5 worm cellular contexts compared by ENCODE assay signal in the genomic region with DNA sequence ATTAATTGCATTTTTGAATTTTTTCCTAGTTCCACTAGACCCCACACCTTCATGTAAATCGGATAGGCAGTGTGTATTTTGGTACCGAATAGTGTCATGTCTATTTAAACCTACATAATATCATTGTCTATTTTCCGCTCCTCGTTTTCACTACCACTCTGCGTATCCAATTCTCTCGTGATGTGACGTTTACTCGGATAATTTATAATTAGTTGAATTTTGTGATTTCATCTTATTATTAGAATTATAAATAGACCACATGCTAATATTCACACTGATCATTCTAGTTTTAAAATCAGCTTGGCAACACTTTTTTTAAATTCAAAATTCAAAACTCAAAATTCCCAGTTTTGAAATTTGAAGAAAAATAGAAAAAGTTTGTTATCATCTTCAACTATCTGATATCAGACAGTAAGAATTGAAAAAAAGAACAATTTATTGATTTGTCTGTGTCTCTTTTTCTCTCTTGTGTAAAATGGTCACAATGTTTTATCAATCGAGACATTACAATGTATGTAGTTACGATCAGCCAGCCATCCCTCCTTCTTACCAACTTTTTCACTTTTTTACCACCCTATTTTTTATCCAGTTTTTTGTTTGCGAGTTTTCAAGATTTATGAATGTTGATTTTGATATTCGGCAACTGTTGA.
A peak's percentile ranks its signal among the peaks of the same experiment; 100 is the strongest.
TF ChIP-seq lines count a peak whose summit lies in the region.

No protein-coding gene starts in this region.

TF ChIP-seq in whole organism, L1 larva, 84 proteins besides CTCF, POLR2A, EP300 and RAD21:
- TF ChIP-seq elt-3 (tag; optimal IDR thresholded peaks at IDR 0.05; lab: Kevin White, UChicago) = peak in 2 of 6 experiments; percentile 35 to 58
- no peak for TF ChIP-seq dsc-1 (tag; optimal IDR thresholded peaks at IDR 0.05; lab: Kevin White, UChicago)
- TF ChIP-seq ceh-8 (GFP tag; optimal IDR thresholded peaks at IDR 0.05; lab: Kevin White, UChicago) = peak; percentile 91
- peak in 1 of 2 experiments; percentile 3 for TF ChIP-seq lin-35 (GFP tag; optimal IDR thresholded peaks at IDR 0.05; lab: Kevin White, UChicago)
- TF ChIP-seq nhr-71 (tag; optimal IDR thresholded peaks at IDR 0.05; lab: Kevin White, UChicago) = peak; percentile 48
- TF ChIP-seq F16B12.6 (tag; optimal IDR thresholded peaks at IDR 0.05; lab: Kevin White, UChicago) = no peak
- no peak for TF ChIP-seq mab-9 (GFP tag; IDR thresholded peaks at IDR 0.05; lab: Robert Waterston, UW)
- TF ChIP-seq lsy-2 (tag; optimal IDR thresholded peaks at IDR 0.05; lab: Kevin White, UChicago) = peak in 1 of 2 experiments; percentile 8
- TF ChIP-seq nhr-85 (tag; lab: Kevin White, UChicago) = peak; percentile 52
- TF ChIP-seq nhr-20 (tag; optimal IDR thresholded peaks at IDR 0.05; lab: Kevin White, UChicago) = peak; percentile 23

TF ChIP-seq in whole organism, L2 larva, 48 proteins besides CTCF, POLR2A, EP300 and RAD21:
- TF ChIP-seq fos-1 (tag; optimal IDR thresholded peaks at IDR 0.05; lab: Kevin White, UChicago) = peak; percentile 52
- no peak for TF ChIP-seq sma-3 (GFP tag; optimal IDR thresholded peaks at IDR 0.05; lab: Kevin White, UChicago)
- peak; percentile 23 for TF ChIP-seq nhr-25 (tag; optimal IDR thresholded peaks at IDR 0.05; lab: Kevin White, UChicago)

TF ChIP-seq in whole organism, L3 larva, 47 proteins besides CTCF, POLR2A, EP300 and RAD21:
- TF ChIP-seq mdl-1 (tag; optimal IDR thresholded peaks at IDR 0.05; lab: Kevin White, UChicago) = no peak
- TF ChIP-seq ceh-28 (tag; optimal IDR thresholded peaks at IDR 0.05; lab: Kevin White, UChicago) = peak; percentile 45
- peak; percentile 60 for TF ChIP-seq elt-2 (tag; optimal IDR thresholded peaks at IDR 0.05; lab: Kevin White, UChicago)
- TF ChIP-seq ZK546.5 (tag; optimal IDR thresholded peaks at IDR 0.05; lab: Kevin White, UChicago) = no peak
- TF ChIP-seq eor-1 (tag; optimal IDR thresholded peaks at IDR 0.05; lab: Kevin White, UChicago) = no peak
- TF ChIP-seq pha-4 (tag; optimal IDR thresholded peaks at IDR 0.05; lab: Kevin White, UChicago) = peak; percentile 14
- TF ChIP-seq nhr-11 (tag; optimal IDR thresholded peaks at IDR 0.05; lab: Kevin White, UChicago) = no peak
TF ChIP-seq in whole organism, L3 larva: peak in this region for 3.

TF ChIP-seq in whole organism, L4 larva, 104 proteins besides CTCF, POLR2A, EP300 and RAD21 (continues in another document):
- TF ChIP-seq mep-1 (tag; optimal IDR thresholded peaks at IDR 0.05; lab: Kevin White, UChicago) (peak; percentile 23), hlh-30 (tag; optimal IDR thresholded peaks at IDR 0.05; lab: Kevin White, UChicago; ENCODE audit: insufficient read depth) (peak; percentile 58), madf-5 (GFP tag; IDR thresholded peaks at IDR 0.05; lab: Robert Waterston, UW) (no peak), nhr-10 (tag; optimal IDR thresholded peaks at IDR 0.05; lab: Kevin White, UChicago) (no peak), nhr-28 (tag; optimal IDR thresholded peaks at IDR 0.05; lab: Kevin White, UChicago) (peak; percentile 63), nhr-102 (tag; optimal IDR thresholded peaks at IDR 0.05; lab: Kevin White, UChicago) (no peak), unc-39 (tag; optimal IDR thresholded peaks at IDR 0.05; lab: Kevin White, UChicago) (no peak), lin-13 (GFP tag; optimal IDR thresholded peaks at IDR 0.05; lab: Kevin White, UChicago) (no peak), lir-3 (tag; optimal IDR thresholded peaks at IDR 0.05; lab: Kevin White, UChicago) (no peak), lin-15B (tag; optimal IDR thresholded peaks at IDR 0.05; lab: Kevin White, UChicago) (no peak), dve-1 (tag; optimal IDR thresholded peaks at IDR 0.05; lab: Kevin White, UChicago; ENCODE audit: insufficient read depth) (peak; percentile 64), jun-1 (tag; optimal IDR thresholded peaks at IDR 0.05; lab: Kevin White, UChicago) (no peak), tra-1 (GFP tag; IDR thresholded peaks at IDR 0.05; lab: Robert Waterston, UW) (no peak), madf-9 (GFP tag; conservative IDR thresholded peaks at IDR 0.05; lab: Robert Waterston, UW) (no peak), aha-1 (tag; lab: Kevin White, UChicago) (no peak), nhr-237 (tag; optimal IDR thresholded peaks at IDR 0.05; lab: Kevin White, UChicago) (no peak), nhr-42 (GFP tag; IDR thresholded peaks at IDR 0.05; lab: Robert Waterston, UW) (no peak), Y5F2A.4 (GFP tag; optimal IDR thresholded peaks at IDR 0.05; lab: Kevin White, UChicago) (no peak), aly-2 (tag; optimal IDR thresholded peaks at IDR 0.05; lab: Kevin White, UChicago) (no peak), zfp-2 (tag; optimal IDR thresholded peaks at IDR 0.05; lab: Kevin White, UChicago) (no peak), Y75B8A.6 (GFP tag; IDR thresholded peaks at IDR 0.05; lab: Robert Waterston, UW) (no peak), ceh-62 (tag; optimal IDR thresholded peaks at IDR 0.05; lab: Kevin White, UChicago) (no peak), dmd-8 (GFP tag; IDR thresholded peaks at IDR 0.05; lab: Robert Waterston, UW) (no peak), cey-2 (tag; optimal IDR thresholded peaks at IDR 0.05; lab: Kevin White, UChicago; ENCODE audit: borderline replicate concordance, insufficient read depth) (no peak), tag-97 (GFP tag; IDR thresholded peaks at IDR 0.05; lab: Robert Waterston, UW) (no peak), skn-1 (tag; optimal IDR thresholded peaks at IDR 0.05; lab: Kevin White, UChicago) (no peak), fkh-10 (GFP tag; optimal IDR thresholded peaks at IDR 0.05; lab: Kevin White, UChicago) (no peak), egl-43 (GFP tag; IDR thresholded peaks at IDR 0.05; lab: Robert Waterston, UW) (no peak), sdz-12 (GFP tag; optimal IDR thresholded peaks at IDR 0.05; lab: Kevin White, UChicago) (no peak), ces-1 (GFP tag; optimal IDR thresholded peaks at IDR 0.05; lab: Kevin White, UChicago) (no peak), saeg-2 (GFP tag; IDR thresholded peaks at IDR 0.05; lab: Robert Waterston, UW) (no peak), R02D3.7 (tag; optimal IDR thresholded peaks at IDR 0.05; lab: Kevin White, UChicago) (no peak), spr-3 (GFP tag; optimal IDR thresholded peaks at IDR 0.05; lab: Kevin White, UChicago) (no peak), zfp-3 (GFP tag; conservative IDR thresholded peaks at IDR 0.05; lab: Robert Waterston, UW) (no peak), ztf-11 (tag; optimal IDR thresholded peaks at IDR 0.05; lab: Kevin White, UChicago) (no peak)

TF ChIP-seq in whole organism, young adult, 124 proteins besides CTCF, POLR2A, EP300 and RAD21:
- TF ChIP-seq ztf-25 (GFP tag; IDR thresholded peaks at IDR 0.05; lab: Robert Waterston, UW) (no peak), ceh-40 (GFP tag; IDR thresholded peaks at IDR 0.05; lab: Robert Waterston, UW) (no peak), unc-62 (GFP tag; optimal IDR thresholded peaks at IDR 0.05; lab: Kevin White, UChicago) (no peak), nhr-80 (tag; optimal IDR thresholded peaks at IDR 0.05; lab: Kevin White, UChicago) (peak; percentile 32)
